Fruit fly (Drosophila melanogaster) whole organism, embryonic: Measurements from ENCODE around the gene Bap111.

Source experiments
- CG12236 ChIP-seq: fragments of 200-800 bp; sonication (Bioruptor generic); optimal IDR thresholded peaks from 2 replicates; lab custom pipeline; 2016; ENCODE audit warnings: missing biosample characterization, missing genetic modification characterization
- CG12299 ChIP-seq: fragments of 200-800 bp; sonication (Bioruptor generic); optimal IDR thresholded peaks from 2 replicates; lab custom pipeline; 2018; ENCODE audit warnings: missing biosample characterization, mild to moderate bottlenecking, missing genetic modification characterization
- CG12659 ChIP-seq: fragments of 200-800 bp; sonication (Bioruptor generic); optimal IDR thresholded peaks from 3 replicates; lab custom pipeline; 2017; ENCODE audit warnings: mild to moderate bottlenecking, missing biosample characterization, missing genetic modification reagents, missing genetic modification characterization
- CG14667 ChIP-seq: fragments of 200-800 bp; sonication (Bioruptor generic); IDR thresholded peaks from 2 replicates; pipeline ENCODE4 v1.3.6; 2022; ENCODE audit warnings: missing biosample characterization, missing genetic modification characterization
- CG15073 ChIP-seq: fragments of 200-800 bp; sonication (Bioruptor generic); optimal IDR thresholded peaks from 2 replicates; lab custom pipeline; 2016; ENCODE audit warnings: missing biosample characterization, missing genetic modification characterization
- CG15514 ChIP-seq: fragments of 200-800 bp; sonication (Bioruptor generic); optimal IDR thresholded peaks from 3 replicates; lab custom pipeline; 2017; ENCODE audit warnings: missing biosample characterization, missing genetic modification characterization, mild to moderate bottlenecking, moderate library complexity, missing genetic modification reagents
- CG18619 ChIP-seq: fragments of 200-800 bp; sonication (Bioruptor generic); optimal IDR thresholded peaks from 3 replicates; lab custom pipeline; 2017; ENCODE audit warnings: missing biosample characterization, mild to moderate bottlenecking, missing genetic modification characterization
- CG2202 ChIP-seq: fragments of 200-800 bp; sonication (Bioruptor generic); optimal IDR thresholded peaks from 2 replicates; lab custom pipeline; 2018; ENCODE audit warnings: missing biosample characterization, mild to moderate bottlenecking, missing genetic modification characterization
- CG2678 ChIP-seq: fragments of 200-800 bp; sonication (Bioruptor generic); optimal IDR thresholded peaks from 3 replicates; lab custom pipeline; 2019; ENCODE audit warnings: missing biosample characterization, mild to moderate bottlenecking, missing genetic modification characterization, moderate library complexity
- CG30403 ChIP-seq: fragments of 200-800 bp; sonication (Bioruptor generic); optimal IDR thresholded peaks from 3 replicates; lab custom pipeline; 2016; ENCODE audit warnings: missing biosample characterization, missing genetic modification characterization
- CG32772 ChIP-seq: fragments of 200-800 bp; sonication (Bioruptor generic); IDR thresholded peaks from 2 replicates; pipeline ENCODE4 v1.3.6; 2022; ENCODE audit warnings: missing biosample characterization, missing genetic modification characterization
- CG3281 ChIP-seq: fragments of 200-800 bp; sonication (Bioruptor generic); optimal IDR thresholded peaks from 3 replicates; lab custom pipeline; 2017; ENCODE audit warnings: missing biosample characterization, mild to moderate bottlenecking, missing genetic modification characterization
- CG33213 ChIP-seq: fragments of 200-800 bp; sonication (Bioruptor generic); optimal IDR thresholded peaks from 3 replicates; lab custom pipeline; 2016; ENCODE audit warnings: missing biosample characterization, missing genetic modification characterization
- CG4707 ChIP-seq: fragments of 200-800 bp; sonication (Bioruptor generic); optimal IDR thresholded peaks from 2 replicates; lab custom pipeline; 2018; ENCODE audit warnings: missing biosample characterization, mild to moderate bottlenecking, missing genetic modification characterization, moderate library complexity
- CG7963 ChIP-seq: fragments of 200-800 bp; sonication (Bioruptor generic); IDR thresholded peaks from 3 replicates; pipeline ENCODE4 v1.3.6; 2022; ENCODE audit warnings: missing biosample characterization, missing genetic modification characterization; ENCODE audit not compliant: partially characterized antibody
- CG9727 ChIP-seq: fragments of 200-800 bp; sonication (Bioruptor generic); optimal IDR thresholded peaks from 3 replicates; lab custom pipeline; 2017; ENCODE audit warnings: missing biosample characterization, mild to moderate bottlenecking, missing genetic modification characterization
- CG9932 ChIP-seq: fragments of 200-800 bp; sonication (Bioruptor generic); IDR thresholded peaks from 2 replicates; pipeline ENCODE4 v1.3.6; 2022; ENCODE audit warnings: missing biosample characterization, missing genetic modification characterization
- Camta ChIP-seq: fragments of 200-800 bp; sonication (Bioruptor generic); optimal IDR thresholded peaks from 2 replicates; lab custom pipeline; 2016; ENCODE audit warnings: missing biosample characterization, missing genetic modification characterization
- Dad ChIP-seq: fragments of 200-800 bp; sonication (Bioruptor generic); optimal IDR thresholded peaks from 3 replicates; lab custom pipeline; 2016; ENCODE audit warnings: missing biosample characterization, missing genetic modification characterization
- Doc3 ChIP-seq: fragments of 200-800 bp; sonication (Bioruptor generic); IDR thresholded peaks from 3 replicates; pipeline ENCODE4 v1.3.6; 2022; ENCODE audit warnings: missing biosample characterization, missing genetic modification characterization; ENCODE audit not compliant: partially characterized antibody
- Gsc ChIP-seq: fragments of 200-800 bp; sonication (Bioruptor generic); IDR thresholded peaks from 2 replicates; pipeline ENCODE4 v1.3.6; 2022; ENCODE audit warnings: missing biosample characterization, missing genetic modification characterization
- Hmx ChIP-seq: fragments of 200-800 bp; sonication (Bioruptor generic); optimal IDR thresholded peaks from 2 replicates; lab custom pipeline; 2016; ENCODE audit warnings: missing biosample characterization, missing genetic modification characterization
- Jarid2 ChIP-seq: fragments of 200-800 bp; sonication (Bioruptor generic); optimal IDR thresholded peaks from 3 replicates; lab custom pipeline; 2017; ENCODE audit warnings: mild to moderate bottlenecking, missing biosample characterization, missing genetic modification reagents, missing genetic modification characterization
- Mes4 ChIP-seq: fragments of 200-800 bp; sonication (Bioruptor generic); optimal IDR thresholded peaks from 2 replicates; lab custom pipeline; 2016; ENCODE audit warnings: missing biosample characterization, missing genetic modification characterization
- Mrtf ChIP-seq: fragments of 200-800 bp; sonication (Bioruptor generic); IDR thresholded peaks from 3 replicates; pipeline ENCODE4 v1.3.6; 2022; ENCODE audit warnings: missing biosample characterization, missing genetic modification characterization
- Side ChIP-seq: fragments of 200-800 bp; sonication (Bioruptor generic); optimal IDR thresholded peaks from 2 replicates; lab custom pipeline; 2016; ENCODE audit warnings: missing biosample characterization, missing genetic modification characterization
- Stat92E ChIP-seq, 3 experiments: fragments of >200 bp in 2 of 3; fragments of 200-800 bp in 1 of 3; sonication (Bioruptor generic) in 1 of 3; optimal IDR thresholded peaks; 2 replicates each; lab custom pipeline; 2017 to 2019; ENCODE audit warnings: missing biosample characterization in 3 of 3, missing genetic modification characterization in 3 of 3, mild to moderate bottlenecking in 1 of 3, moderate library complexity in 1 of 3
- al ChIP-seq: fragments of 200-800 bp; sonication (Bioruptor generic); IDR thresholded peaks from 2 replicates; pipeline ENCODE4 v1.3.6; 2022; ENCODE audit warnings: missing biosample characterization, missing genetic modification characterization
- cg ChIP-seq: fragments of 200-800 bp; sonication (Bioruptor generic); optimal IDR thresholded peaks from 3 replicates; lab custom pipeline; 2019; ENCODE audit warnings: missing biosample characterization, mild to moderate bottlenecking, missing genetic modification characterization, moderate library complexity
- chm ChIP-seq: fragments of 200-800 bp; sonication (Bioruptor generic); IDR thresholded peaks from 2 replicates; pipeline ENCODE4 v1.3.6; 2022; ENCODE audit warnings: missing biosample characterization, missing genetic modification characterization
- crc ChIP-seq: fragments of 200-800 bp; sonication (Bioruptor generic); optimal IDR thresholded peaks from 2 replicates; lab custom pipeline; 2016; ENCODE audit warnings: missing biosample characterization, missing genetic modification characterization
- dmrt11E ChIP-seq: fragments of 200-800 bp; sonication (Bioruptor generic); optimal IDR thresholded peaks from 3 replicates; lab custom pipeline; 2018; ENCODE audit warnings: missing biosample characterization, mild to moderate bottlenecking, missing genetic modification characterization, moderate library complexity
- en ChIP-seq: fragments of 200-800 bp; sonication (Bioruptor generic); optimal IDR thresholded peaks from 2 replicates; lab custom pipeline; 2016; ENCODE audit warnings: missing biosample characterization, missing genetic modification characterization
- ewg ChIP-seq: fragments of 200-800 bp; sonication (Bioruptor generic); optimal IDR thresholded peaks from 3 replicates; lab custom pipeline; 2017; ENCODE audit warnings: mild to moderate bottlenecking, missing biosample characterization, missing genetic modification reagents, missing genetic modification characterization
- fu2 ChIP-seq: fragments of 200-800 bp; sonication (Bioruptor generic); optimal IDR thresholded peaks from 2 replicates; lab custom pipeline; 2016; ENCODE audit warnings: missing biosample characterization, missing genetic modification characterization
- lmd ChIP-seq: fragments of 200-800 bp; sonication (Bioruptor generic); IDR thresholded peaks from 2 replicates; pipeline ENCODE4 v1.3.6; 2022; ENCODE audit warnings: missing biosample characterization, missing genetic modification characterization
- mam ChIP-seq: fragments of 200-800 bp; sonication (Bioruptor generic); optimal IDR thresholded peaks from 3 replicates; lab custom pipeline; 2016; ENCODE audit warnings: missing biosample characterization, missing genetic modification characterization
- p53 ChIP-seq: fragments of 200-800 bp; sonication (Bioruptor generic); optimal IDR thresholded peaks from 2 replicates; lab custom pipeline; 2016; ENCODE audit warnings: missing biosample characterization, missing genetic modification characterization
- pfk ChIP-seq: fragments of 200-800 bp; sonication (Bioruptor generic); optimal IDR thresholded peaks from 2 replicates; lab custom pipeline; 2018; ENCODE audit warnings: missing biosample characterization, mild to moderate bottlenecking, missing genetic modification characterization, moderate library complexity
- pzg ChIP-seq: fragments of 200-800 bp; sonication (Bioruptor generic); optimal IDR thresholded peaks from 3 replicates; lab custom pipeline; 2018; ENCODE audit warnings: missing biosample characterization, mild to moderate bottlenecking, missing genetic modification characterization, moderate library complexity
- ro ChIP-seq: fragments of 200-800 bp; sonication (Bioruptor generic); IDR thresholded peaks from 2 replicates; pipeline ENCODE4 v1.3.6; 2022; ENCODE audit warnings: missing biosample characterization, missing genetic modification characterization
- sisA ChIP-seq: fragments of 200-800 bp; sonication (Bioruptor generic); IDR thresholded peaks from 2 replicates; pipeline ENCODE4 v1.3.6; 2022; ENCODE audit warnings: missing biosample characterization, missing genetic modification characterization
- slbo ChIP-seq: fragments of 200-800 bp; sonication (Bioruptor generic); IDR thresholded peaks from 2 replicates; pipeline ENCODE4 v1.3.6; 2022; ENCODE audit warnings: missing biosample characterization, missing genetic modification characterization
- so ChIP-seq: fragments of 200-800 bp; sonication (Bioruptor generic); IDR thresholded peaks from 3 replicates; pipeline ENCODE4 v1.3.6; 2022; ENCODE audit warnings: missing biosample characterization, missing genetic modification characterization
- sr ChIP-seq: fragments of 200-800 bp; sonication (Bioruptor generic); IDR thresholded peaks from 3 replicates; pipeline ENCODE4 v1.3.6; 2022; ENCODE audit warnings: missing biosample characterization, missing genetic modification characterization
- ssp ChIP-seq: fragments of 200-800 bp; sonication (Bioruptor generic); IDR thresholded peaks from 2 replicates; pipeline ENCODE4 v1.3.6; 2022; ENCODE audit warnings: missing biosample characterization, missing genetic modification characterization
- tgo ChIP-seq: fragments of 200-800 bp; sonication (Bioruptor generic); IDR thresholded peaks from 3 replicates; pipeline ENCODE4 v1.3.6; 2022; ENCODE audit warnings: missing biosample characterization, missing genetic modification characterization
- ttk ChIP-seq: fragments of 200-800 bp; sonication (Bioruptor generic); IDR thresholded peaks from 2 replicates; pipeline ENCODE4 v2.1.2; 2022; ENCODE audit warnings: missing biosample characterization, missing genetic modification characterization
- vvl ChIP-seq: fragments of 200-800 bp; sonication (Bioruptor generic); IDR thresholded peaks from 2 replicates; pipeline ENCODE4 v1.3.6; 2022; ENCODE audit warnings: missing biosample characterization, missing genetic modification characterization
- zen2 ChIP-seq: fragments of 200-800 bp; sonication (Bioruptor generic); IDR thresholded peaks from 3 replicates; pipeline ENCODE4 v1.3.6; 2022; ENCODE audit warnings: missing biosample characterization, missing genetic modification characterization; ENCODE audit not compliant: partially characterized antibody
- zfh2 ChIP-seq: fragments of 200-800 bp; sonication (Bioruptor generic); optimal IDR thresholded peaks from 2 replicates; lab custom pipeline; 2016; ENCODE audit warnings: missing biosample characterization, missing genetic modification characterization

Bap111 gene

dm6 chrX:9106775-9107283 lies 42.3 kb upstream of the Bap111 start, which contains the start of gene Arfrp1 (continued):
- TF ChIP-seq p53 (GFP tag; lab: Kevin White, UChicago) (no peak), CG9727 (GFP tag; lab: Kevin White, UChicago) (no peak), Doc3 (GFP tag; lab: Robert Waterston, UW) (peak; percentile 69; the same call in 2 of the 3 replicates), CG9932 (GFP tag; lab: Robert Waterston, UW) (peak; percentile 59), CG30403 (GFP tag; lab: Kevin White, UChicago) (peak; percentile 51), chm (GFP tag; lab: Robert Waterston, UW) (no peak), ssp (no peak), CG18619 (GFP tag; lab: Kevin White, UChicago) (no peak), Stat92E (GFP tag; optimal IDR thresholded peaks at IDR 0.05; lab: Kevin White, UChicago) (no peak), crc (GFP tag; lab: Kevin White, UChicago) (no peak), zen2 (0 out of 3 replicates have a peak, but pooled peaks have one; percentile 44), Gsc (GFP tag; lab: Robert Waterston, UW) (no peak), CG2202 (no peak), pfk (GFP tag; lab: Kevin White, UChicago) (no peak), CG14667 (no peak), CG12236 (GFP tag; lab: Kevin White, UChicago) (no peak), al (peak; percentile 49; the same call in 1 of the 2 replicates), zfh2 (GFP tag; lab: Kevin White, UChicago) (no peak), CG12299 (tag; lab: Kevin White, UChicago) (no peak), sisA (no peak), Dad (GFP tag; lab: Kevin White, UChicago) (no peak), CG12659 (GFP tag; lab: Kevin White, UChicago) (peak; percentile 17), ttk (GFP tag; lab: Robert Waterston, UW) (no peak; the same call in 1 of the 2 replicates), ewg (GFP tag; lab: Kevin White, UChicago) (no peak), cg (no peak), vvl (GFP tag; lab: Robert Waterston, UW) (peak; percentile 36; the same call in 1 of the 2 replicates), Side (GFP tag; lab: Kevin White, UChicago) (no peak), CG2678 (tag; lab: Kevin White, UChicago) (no peak), Mes4 (no peak), CG15073 (GFP tag; lab: Kevin White, UChicago) (no peak), so (GFP tag; lab: Robert Waterston, UW) (no peak), lmd (GFP tag; lab: Robert Waterston, UW) (no peak), sr (no peak), ro (GFP tag; lab: Robert Waterston, UW) (no peak), CG32772 (GFP tag; lab: Robert Waterston, UW) (no peak), CG4707 (no peak), CG33213 (GFP tag; lab: Kevin White, UChicago) (no peak), Mrtf (GFP tag; lab: Robert Waterston, UW) (no peak), en (no peak), CG3281 (GFP tag; lab: Kevin White, UChicago) (no peak), Jarid2 (GFP tag; lab: Kevin White, UChicago) (no peak), pzg (GFP tag; lab: Kevin White, UChicago) (peak; percentile 27), CG15514 (GFP tag; lab: Kevin White, UChicago) (peak; percentile 31), tgo (GFP tag; lab: Robert Waterston, UW) (no peak), fu2 (GFP tag; lab: Kevin White, UChicago) (no peak), CG7963 (peak; percentile 64; the same call in 2 of the 3 replicates), slbo (peak; percentile 61; the same call in 1 of the 2 replicates), Camta (GFP tag; lab: Kevin White, UChicago) (peak; percentile 21), dmrt11E (no peak), Hmx (GFP tag; lab: Kevin White, UChicago) (peak; percentile 18), mam (GFP tag; lab: Kevin White, UChicago) (peak; percentile 17)
